Worm (Caenorhabditis elegans): ENCODE data around the gene F41B5.1.

- no peak for TF ChIP-seq ceh-27 (GFP tag; optimal IDR thresholded peaks at IDR 0.05)
- no peak for TF ChIP-seq nhr-120 (GFP tag; IDR thresholded peaks at IDR 0.05)
- TF ChIP-seq unc-62 (GFP tag; optimal IDR thresholded peaks at IDR 0.05), result no peak
- peak; percentile 43; the same call in 1 of the 2 replicates for TF ChIP-seq hmg-1.2 (GFP tag; IDR thresholded peaks at IDR 0.05)
- TF ChIP-seq rpc-1 (optimal IDR thresholded peaks at IDR 0.05), result no peak
- TF ChIP-seq rpc-1 (tag; optimal IDR thresholded peaks at IDR 0.05), result no peak
- TF ChIP-seq him-1 (tag; optimal IDR thresholded peaks at IDR 0.05), result no peak
- TF ChIP-seq ama-1 (optimal IDR thresholded peaks at IDR 0.05), result no peak
- no peak for TF ChIP-seq ama-1 (GFP tag; optimal IDR thresholded peaks at IDR 0.05)
Measured at ce11 chrV:2211936-2212335, 43.4 kb upstream of the F41B5.1 start, which contains the start of gene nhr-133.
